Worm (Caenorhabditis elegans) whole organism, L3 larva: ENCODE measurements around the gene tre-5.

ENCODE experiments used
- R02D3.7 ChIP-seq: fragments of 150-350 bp; optimal IDR thresholded peaks from 2 replicates; lab custom pipeline; 2014; ENCODE audit warnings: missing biosample characterization, missing genetic modification characterization
- aly-2 ChIP-seq: fragments of 150-350 bp; optimal IDR thresholded peaks from 2 replicates; lab custom pipeline; 2014; ENCODE audit warnings: missing biosample characterization, missing genetic modification characterization
- ama-1 ChIP-seq: fragments of 150-350 bp; optimal IDR thresholded peaks from 2 replicates; lab custom pipeline; 2018
- ceh-28 ChIP-seq: fragments of 150-350 bp; optimal IDR thresholded peaks from 2 replicates; lab custom pipeline; 2014; ENCODE audit warnings: missing biosample characterization, missing genetic modification reagents, missing genetic modification characterization
- daf-12 ChIP-seq: fragments of 150-350 bp; optimal IDR thresholded peaks from 2 replicates; lab custom pipeline; 2014; ENCODE audit warnings: missing biosample characterization, missing genetic modification reagents, missing genetic modification characterization
- egl-27 ChIP-seq: sonication (generic microtip); optimal IDR thresholded peaks from 4 replicates; lab custom pipeline; 2017; ENCODE audit warnings: missing biosample characterization, missing genetic modification reagents, missing genetic modification characterization
- elt-1 ChIP-seq: fragments of 150-350 bp; optimal IDR thresholded peaks from 2 replicates; lab custom pipeline; 2014; ENCODE audit warnings: missing biosample characterization, missing genetic modification characterization
- elt-2 ChIP-seq: sonication (generic microtip); optimal IDR thresholded peaks from 2 replicates; lab custom pipeline; 2016; ENCODE audit warnings: missing genetic modification reagents, mild to moderate bottlenecking, missing genetic modification characterization, missing compliant biosample characterization
- elt-3 ChIP-seq, 3 experiments: fragments of 150-350 bp in 1 of 3; sonication (generic microtip) in 2 of 3; optimal IDR thresholded peaks; 2 replicates in 2 of 3; 4 replicates in 1 of 3; lab custom pipeline; 2014 to 2017; ENCODE audit warnings: missing biosample characterization in 3 of 3, missing genetic modification characterization in 3 of 3
- eor-1 ChIP-seq, 2 experiments: fragments of 150-350 bp; optimal IDR thresholded peaks; 2 replicates each; lab custom pipeline; 2014 to 2018; ENCODE audit warnings: missing biosample characterization in 2 of 2, missing genetic modification characterization in 2 of 2
- fkh-10 ChIP-seq: sonication (generic microtip); optimal IDR thresholded peaks from 2 replicates; lab custom pipeline; 2017; ENCODE audit warnings: missing biosample characterization, missing genetic modification reagents, missing genetic modification characterization
- fkh-2 ChIP-seq: fragments of 150-350 bp; optimal IDR thresholded peaks from 2 replicates; lab custom pipeline; 2014; ENCODE audit warnings: missing biosample characterization, missing genetic modification reagents, missing genetic modification characterization
- hmg-11 ChIP-seq: sonication (generic microtip); optimal IDR thresholded peaks from 2 replicates; lab custom pipeline; 2016; ENCODE audit warnings: missing genetic modification characterization, missing compliant biosample characterization
- lin-39 ChIP-seq: fragments of 150-350 bp; optimal IDR thresholded peaks from 2 replicates; lab custom pipeline; 2018; ENCODE audit warnings: missing biosample characterization, missing genetic modification reagents, missing genetic modification characterization
- lsy-12 ChIP-seq: sonication (generic microtip); optimal IDR thresholded peaks from 2 replicates; lab custom pipeline; 2016; ENCODE audit warnings: mild to moderate bottlenecking, missing genetic modification characterization, missing compliant biosample characterization
- mml-1 ChIP-seq: fragments of 150-350 bp; sonication (generic microtip); optimal IDR thresholded peaks from 3 replicates; lab custom pipeline; 2014; ENCODE audit warnings: missing biosample characterization, missing genetic modification characterization
- nfya-1 ChIP-seq: sonication (generic microtip); optimal IDR thresholded peaks from 2 replicates; lab custom pipeline; 2017; ENCODE audit warnings: missing genetic modification characterization, mild to moderate bottlenecking, missing compliant biosample characterization, antibody characterized with exemption, moderate library complexity; ENCODE audit not compliant: insufficient read depth
- nhr-11 ChIP-seq: fragments of 150-350 bp; optimal IDR thresholded peaks from 2 replicates; lab custom pipeline; 2014; ENCODE audit warnings: missing biosample characterization, missing genetic modification characterization
- nhr-12 ChIP-seq: fragments of 150-350 bp; optimal IDR thresholded peaks from 2 replicates; lab custom pipeline; 2014; ENCODE audit warnings: missing biosample characterization, missing genetic modification characterization
- nhr-23 ChIP-seq: fragments of 150-350 bp; optimal IDR thresholded peaks from 2 replicates; lab custom pipeline; 2014; ENCODE audit warnings: missing biosample characterization, missing genetic modification reagents, missing genetic modification characterization
- nhr-25 ChIP-seq: sonication (generic microtip); optimal IDR thresholded peaks from 2 replicates; lab custom pipeline; 2017; ENCODE audit warnings: missing biosample characterization, missing genetic modification characterization
- nhr-28 ChIP-seq: fragments of 150-350 bp; optimal IDR thresholded peaks from 2 replicates; lab custom pipeline; 2014; ENCODE audit warnings: missing biosample characterization, missing genetic modification characterization
- nhr-67 ChIP-seq: fragments of 150-350 bp; optimal IDR thresholded peaks from 2 replicates; lab custom pipeline; 2014; ENCODE audit warnings: missing biosample characterization, missing genetic modification characterization
- nhr-76 ChIP-seq: fragments of 150-350 bp; sonication (generic microtip); optimal IDR thresholded peaks from 5 replicates; lab custom pipeline; 2014; ENCODE audit warnings: missing biosample characterization, missing genetic modification characterization
- nhr-77 ChIP-seq: fragments of 150-350 bp; optimal IDR thresholded peaks from 2 replicates; lab custom pipeline; 2014; ENCODE audit warnings: missing biosample characterization, missing genetic modification characterization
- pha-4 ChIP-seq: fragments of 150-350 bp; optimal IDR thresholded peaks from 2 replicates; lab custom pipeline; 2014; ENCODE audit warnings: missing biosample characterization, missing genetic modification reagents, missing genetic modification characterization
- sea-2 ChIP-seq: fragments of 150-350 bp; sonication (generic microtip); optimal IDR thresholded peaks from 4 replicates; lab custom pipeline; 2014; ENCODE audit warnings: missing biosample characterization, missing genetic modification reagents, missing genetic modification characterization
- unc-39 ChIP-seq: sonication (generic microtip); optimal IDR thresholded peaks from 4 replicates; lab custom pipeline; 2017; ENCODE audit warnings: missing biosample characterization, missing genetic modification characterization
- unc-62 ChIP-seq: fragments of 150-350 bp; sonication (generic microtip); optimal IDR thresholded peaks from 4 replicates; lab custom pipeline; 2014; ENCODE audit warnings: missing biosample characterization, missing genetic modification reagents, missing genetic modification characterization
- ztf-11 ChIP-seq: fragments of 150-350 bp; optimal IDR thresholded peaks from 2 replicates; lab custom pipeline; 2014; ENCODE audit warnings: missing biosample characterization, missing genetic modification characterization
- ztf-4 ChIP-seq: fragments of 150-350 bp; optimal IDR thresholded peaks from 2 replicates; lab custom pipeline; 2014; ENCODE audit warnings: missing biosample characterization, missing genetic modification characterization

Gene tre-5

DNA sequence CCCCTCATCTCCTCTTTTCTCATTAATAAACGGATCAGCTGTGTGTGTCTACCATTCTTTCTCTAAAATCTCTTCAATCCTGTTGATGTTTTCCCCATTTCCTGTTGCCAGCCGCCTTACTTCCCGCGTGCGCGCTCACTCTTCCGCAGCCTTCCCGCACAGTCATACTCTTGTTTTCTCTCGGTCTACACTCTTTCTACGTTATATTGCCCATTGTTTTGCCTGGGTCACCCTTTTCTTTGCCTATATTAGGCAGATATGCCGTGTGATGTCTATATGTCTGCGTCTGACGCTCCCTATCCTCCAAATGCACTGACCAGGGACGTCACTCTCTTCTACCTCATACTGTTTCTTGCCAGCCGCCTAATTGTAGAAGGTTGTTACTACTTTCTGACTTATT lies 11.2 kb upstream of the tre-5 start (continued):
- TF ChIP-seq nhr-25 (tag; lab: Kevin White, UChicago) = peak; percentile 90
- no peak for TF ChIP-seq nhr-76 (tag; lab: Kevin White, UChicago)
- no peak for TF ChIP-seq sea-2 (GFP tag; lab: Kevin White, UChicago)
- TF ChIP-seq aly-2 = no peak
- no peak for TF ChIP-seq nhr-77 (tag; lab: Kevin White, UChicago)
- TF ChIP-seq, all 47 proteins: peak for 10

DNA sequence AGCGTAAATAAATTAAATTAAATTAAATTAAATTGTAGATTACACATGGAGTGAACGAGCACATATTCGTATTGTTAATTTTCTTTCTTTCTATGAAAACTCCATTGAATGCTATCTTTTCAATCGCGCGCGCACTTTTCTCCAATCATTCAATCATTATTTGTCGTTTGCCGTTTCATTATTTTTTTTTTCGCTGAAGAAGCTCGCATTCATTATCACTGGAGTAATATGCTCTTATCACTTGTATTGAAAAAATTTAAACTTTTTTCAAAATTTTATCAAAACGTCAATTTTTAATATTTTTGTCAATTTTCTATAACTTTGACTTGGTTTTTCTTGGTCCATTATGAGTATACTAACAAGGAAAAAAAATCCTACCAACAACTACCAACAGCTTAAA lies 10.4 kb upstream of the tre-5 start:
- TF ChIP-seq elt-2 (tag; lab: Kevin White, UChicago) (peak; percentile 45), nhr-11 (tag; lab: Kevin White, UChicago) (no peak), ama-1 (no peak)

DNA sequence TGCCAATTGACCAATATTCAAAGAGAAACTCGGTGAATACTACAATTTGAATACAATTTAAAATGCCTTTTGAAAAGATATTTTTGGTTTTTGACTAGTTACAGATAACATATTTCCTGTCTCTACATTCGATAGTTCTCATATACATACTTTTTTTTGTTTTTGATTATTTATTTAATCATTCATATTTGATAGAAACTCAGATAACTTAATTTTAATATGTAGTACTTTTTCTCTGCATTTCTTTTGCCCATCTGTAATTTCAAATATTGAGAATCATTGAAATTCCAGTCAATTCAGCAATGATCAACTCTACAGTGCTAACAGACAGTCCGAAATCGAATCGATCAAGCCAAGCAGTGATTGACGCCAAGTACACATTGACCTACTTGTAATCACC lies 5.9 kb upstream of the tre-5 start, which contains the start of gene C23H3.2:
Gene C23H3.2, plus strand, starts transcription at position 301 of the 400 bp plus-strand sequence.
- no peak for TF ChIP-seq nhr-28 (tag; lab: Kevin White, UChicago)
- no peak for TF ChIP-seq aly-2
- no peak for TF ChIP-seq nfya-1 (tag; lab: Kevin White, UChicago)
- TF ChIP-seq ztf-4 = no peak
- no peak for TF ChIP-seq nhr-23
- no peak for TF ChIP-seq fkh-10
- no peak for TF ChIP-seq fkh-2 (tag; lab: Kevin White, UChicago)
- TF ChIP-seq ceh-28 (tag; lab: Kevin White, UChicago) = no peak
- TF ChIP-seq daf-12 = no peak

DNA sequence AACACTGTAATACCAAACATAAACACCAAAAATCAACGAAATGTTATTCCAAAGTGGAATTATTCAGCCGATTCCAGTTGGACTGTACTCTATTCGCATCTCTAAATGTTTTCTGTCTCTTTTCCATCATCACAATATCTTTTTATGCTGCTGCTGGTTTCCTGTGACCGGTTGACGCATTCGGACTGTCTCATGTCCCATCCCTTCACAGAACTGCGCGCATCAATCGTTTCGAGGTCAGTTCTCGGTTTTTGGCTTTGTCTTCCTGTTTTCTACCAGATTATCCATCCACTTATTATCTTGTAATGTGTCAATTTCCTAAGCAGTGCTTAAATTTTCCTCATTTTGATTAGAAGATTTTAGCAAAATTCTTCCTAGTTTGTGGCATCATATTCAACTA lies 4.9 kb upstream of the tre-5 start:
- TF ChIP-seq nhr-23 (peak; percentile 57), nhr-67 (no peak), nhr-25 (tag; lab: Kevin White, UChicago) (peak; percentile 78)

DNA sequence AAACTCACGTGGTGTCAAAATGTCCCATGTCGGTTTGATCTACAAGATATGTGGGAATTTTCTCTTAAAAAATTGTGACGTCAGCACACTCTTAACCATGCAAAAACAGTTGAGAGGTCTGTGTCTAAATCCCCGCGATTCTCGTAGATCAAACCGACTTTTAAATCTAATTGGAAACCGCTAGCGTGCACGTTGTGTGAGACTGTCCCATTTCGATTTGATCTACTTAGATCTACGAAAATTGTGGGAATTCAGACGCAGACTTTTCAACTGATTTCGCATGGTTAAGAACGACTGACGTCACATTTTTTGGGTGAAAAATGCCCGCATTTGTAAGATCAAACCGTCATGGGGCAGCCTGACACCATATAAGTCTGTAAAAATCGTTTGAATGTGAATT lies 2.8 kb upstream of the tre-5 start:
- TF ChIP-seq ama-1 (no peak), nhr-77 (tag; lab: Kevin White, UChicago) (no peak), elt-1 (tag; lab: Kevin White, UChicago) (no peak), ztf-11 (tag; lab: Kevin White, UChicago) (no peak), elt-3 (tag; optimal IDR thresholded peaks at IDR 0.05; lab: Kevin White, UChicago) (no peak), unc-62 (GFP tag; lab: Kevin White, UChicago) (no peak), lsy-12 (tag; lab: Kevin White, UChicago) (no peak), fkh-2 (tag; lab: Kevin White, UChicago) (no peak), ztf-4 (no peak), nhr-12 (tag; lab: Kevin White, UChicago) (no peak), pha-4 (no peak), elt-2 (tag; lab: Kevin White, UChicago) (no peak), nhr-11 (tag; lab: Kevin White, UChicago) (no peak), eor-1 (tag; optimal IDR thresholded peaks at IDR 0.05; lab: Kevin White, UChicago) (no peak), nhr-25 (tag; lab: Kevin White, UChicago) (no peak), unc-39 (tag; lab: Kevin White, UChicago) (no peak)
- TF ChIP-seq, all 47 proteins: peak for 0

DNA sequence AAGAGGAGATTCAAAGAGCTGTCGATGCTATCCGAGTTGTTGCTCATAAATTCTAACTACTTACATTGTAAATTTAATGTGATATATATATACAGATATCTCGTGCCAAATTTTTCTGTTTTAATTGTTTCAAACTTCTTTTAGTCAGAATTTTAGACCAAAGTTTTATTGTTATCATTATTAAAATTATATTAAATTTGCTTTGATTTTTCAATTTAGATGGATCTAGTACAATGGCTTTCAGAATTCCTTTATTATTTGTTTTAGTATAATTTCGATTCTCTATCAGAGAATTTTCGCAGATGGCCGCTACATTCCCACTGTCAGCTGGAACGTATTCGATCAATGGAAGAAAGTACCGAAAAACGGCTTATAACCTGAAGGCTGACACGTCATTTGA lies 2.3 kb upstream of the tre-5 start, which contains the start of gene ascc-1:
Gene ascc-1, plus strand, starts transcription at position 301 of the 400 bp plus-strand sequence.
- TF ChIP-seq nhr-77 (tag; lab: Kevin White, UChicago) = no peak
- no peak for TF ChIP-seq ztf-11 (tag; lab: Kevin White, UChicago)
- TF ChIP-seq nhr-67 = no peak
- no peak for TF ChIP-seq R02D3.7 (tag; lab: Kevin White, UChicago)
- TF ChIP-seq eor-1 (tag; optimal IDR thresholded peaks at IDR 0.05; lab: Kevin White, UChicago) = no peak
- no peak for TF ChIP-seq daf-12
- no peak for TF ChIP-seq sea-2 (GFP tag; lab: Kevin White, UChicago)
- TF ChIP-seq lin-39 (tag; lab: Kevin White, UChicago) = no peak
- no peak for TF ChIP-seq elt-1 (tag; lab: Kevin White, UChicago)

DNA sequence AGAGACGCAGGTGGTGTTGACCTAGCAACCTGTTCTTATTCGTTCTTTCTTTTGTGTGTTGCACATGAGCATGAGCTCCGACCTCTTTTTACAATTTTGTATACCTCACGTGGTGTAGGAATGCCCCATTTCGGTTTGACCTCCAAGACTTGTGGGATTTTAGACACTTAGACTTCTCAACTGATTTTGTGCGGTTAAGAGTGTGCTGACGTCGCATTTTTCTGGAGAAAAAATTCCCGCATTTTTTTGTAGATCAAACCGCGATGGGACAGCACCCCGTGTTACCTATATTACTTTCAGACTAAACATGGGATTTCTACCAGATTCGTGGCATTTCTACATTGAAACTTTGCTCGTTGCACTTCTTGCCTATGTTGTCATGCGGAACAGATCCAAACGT lies 3.8 kb downstream of the tre-5 start, which contains the start of gene sptl-1:
Gene sptl-1, plus strand, starts transcription at position 301 of the 400 bp plus-strand sequence.
- TF ChIP-seq egl-27 (tag; lab: Kevin White, UChicago) = no peak
- TF ChIP-seq mml-1 (tag; lab: Kevin White, UChicago) = no peak
- no peak for TF ChIP-seq lin-39 (tag; lab: Kevin White, UChicago)
- TF ChIP-seq unc-62 (GFP tag; lab: Kevin White, UChicago) = no peak
- no peak for TF ChIP-seq sea-2 (GFP tag; lab: Kevin White, UChicago)
- TF ChIP-seq elt-1 (tag; lab: Kevin White, UChicago) = no peak
- no peak for TF ChIP-seq elt-2 (tag; lab: Kevin White, UChicago)
- TF ChIP-seq hmg-11 (tag; lab: Kevin White, UChicago) = no peak
- TF ChIP-seq daf-12 = no peak
- TF ChIP-seq, all 47 proteins: peak for 0
